Worm (Caenorhabditis elegans): ENCODE data around the gene sru-12.

DNA sequence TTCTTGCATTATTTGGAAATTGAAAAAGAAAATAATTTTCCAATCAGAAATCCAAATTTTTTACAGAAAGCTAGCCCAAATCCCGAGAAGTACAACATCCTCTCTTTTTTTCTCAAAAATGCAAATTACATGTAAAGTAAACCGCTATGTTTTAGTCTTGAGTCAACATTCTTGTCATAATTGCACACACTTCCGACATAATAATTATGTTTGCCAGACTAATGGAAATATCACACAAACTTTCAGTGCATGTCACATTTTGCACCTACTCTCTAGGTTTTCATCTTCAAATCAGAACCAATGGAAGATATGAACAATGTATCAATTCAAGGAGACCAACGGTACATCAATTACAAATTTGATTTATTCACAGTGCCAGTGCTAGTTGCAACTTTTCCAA is 1.6 kb downstream of the sru-12 start, which contains the start of gene sru-11:
- TF ChIP-seq Y75B8A.6 (GFP tag; IDR thresholded peaks at IDR 0.05) (no peak), R02D3.7 (tag; optimal IDR thresholded peaks at IDR 0.05) (no peak), pha-4 (GFP tag; IDR thresholded peaks at IDR 0.05) (no peak), pha-4 (tag; optimal IDR thresholded peaks at IDR 0.05) (no peak), ztf-11 (tag; optimal IDR thresholded peaks at IDR 0.05) (no peak), lin-15B (tag; optimal IDR thresholded peaks at IDR 0.05) (no peak), ceh-82 (tag; optimal IDR thresholded peaks at IDR 0.05) (no peak), saeg-2 (GFP tag; IDR thresholded peaks at IDR 0.05) (no peak), lir-3 (tag; optimal IDR thresholded peaks at IDR 0.05) (no peak)
